Worm (Caenorhabditis elegans): ENCODE data around the gene nhr-119.

DNA sequence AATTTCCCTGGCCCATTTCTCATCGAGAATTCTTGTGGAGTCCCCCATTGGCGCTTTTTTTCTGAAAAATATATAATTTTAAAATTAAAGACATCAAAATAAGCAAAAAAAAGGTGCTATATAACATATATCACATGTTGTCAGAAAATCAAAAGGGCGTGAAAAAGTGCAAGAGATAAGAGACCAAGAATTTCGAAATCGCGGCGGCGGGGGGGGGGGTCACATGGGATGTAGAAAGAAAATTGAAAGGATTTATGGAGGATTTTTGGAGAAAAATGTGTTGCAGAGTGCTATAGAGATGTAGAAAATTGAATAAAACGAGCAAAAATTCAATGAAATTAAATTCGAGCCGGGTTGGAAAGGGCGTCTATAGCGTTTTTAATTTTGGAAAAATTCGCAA is 30.8 kb upstream of the nhr-119 start, which contains the start of gene K12H6.6:
- no peak for TF ChIP-seq pha-4 (tag; optimal IDR thresholded peaks at IDR 0.05)
- TF ChIP-seq zip-8 (tag; optimal IDR thresholded peaks at IDR 0.05) = no peak
- no peak for TF ChIP-seq nhr-237 (tag; optimal IDR thresholded peaks at IDR 0.05)
- TF ChIP-seq flh-1 (GFP tag; optimal IDR thresholded peaks at IDR 0.05) = no peak
- no peak for TF ChIP-seq nhr-28 (tag; optimal IDR thresholded peaks at IDR 0.05)
- TF ChIP-seq mep-1 (tag; optimal IDR thresholded peaks at IDR 0.05) = no peak
- TF ChIP-seq unc-39 (tag; optimal IDR thresholded peaks at IDR 0.05) = no peak
- TF ChIP-seq ztf-11 (tag; optimal IDR thresholded peaks at IDR 0.05) = no peak

Data from whole organism, mixed stage, embryonic.